Fruit fly (Drosophila melanogaster): Measurements from ENCODE around the gene CG33777.
A peak's percentile ranks its signal among the peaks of the same experiment; 100 is the strongest.

Gene CG33777

dm6 chr3L:4543034-4543806, 11.8 kb downstream of the CG33777 start (continued):
- TF ChIP-seq CG11723 (GFP tag; optimal IDR thresholded peaks at IDR 0.05): no peak
- TF ChIP-seq CG18599 (GFP tag; optimal IDR thresholded peaks at IDR 0.05): peak; percentile 78
- TF ChIP-seq lov (optimal IDR thresholded peaks at IDR 0.05): no peak
- TF ChIP-seq lov (GFP tag; IDR thresholded peaks at IDR 0.05): no peak
- no peak for TF ChIP-seq C15 (GFP tag; IDR thresholded peaks at IDR 0.05)
- TF ChIP-seq row (GFP tag; IDR thresholded peaks at IDR 0.05): peak; percentile 81
- no peak for TF ChIP-seq Abd-B (GFP tag; optimal IDR thresholded peaks at IDR 0.05)
- TF ChIP-seq Dad (GFP tag; optimal IDR thresholded peaks at IDR 0.05): peak; percentile 22
- peak; percentile 11 for TF ChIP-seq Hsf (GFP tag; optimal IDR thresholded peaks at IDR 0.05)
- TF ChIP-seq tio (GFP tag; optimal IDR thresholded peaks at IDR 0.05): no peak
- no peak; the same call in 2 of the 3 replicates for TF ChIP-seq CG2889 (GFP tag; IDR thresholded peaks at IDR 0.05)
- TF ChIP-seq CG6254 (GFP tag; optimal IDR thresholded peaks at IDR 0.05): no peak
- no peak for TF ChIP-seq disco-r (GFP tag; optimal IDR thresholded peaks at IDR 0.05)
- no peak for TF ChIP-seq Bteb2 (GFP tag; optimal IDR thresholded peaks at IDR 0.05)

DNA sequence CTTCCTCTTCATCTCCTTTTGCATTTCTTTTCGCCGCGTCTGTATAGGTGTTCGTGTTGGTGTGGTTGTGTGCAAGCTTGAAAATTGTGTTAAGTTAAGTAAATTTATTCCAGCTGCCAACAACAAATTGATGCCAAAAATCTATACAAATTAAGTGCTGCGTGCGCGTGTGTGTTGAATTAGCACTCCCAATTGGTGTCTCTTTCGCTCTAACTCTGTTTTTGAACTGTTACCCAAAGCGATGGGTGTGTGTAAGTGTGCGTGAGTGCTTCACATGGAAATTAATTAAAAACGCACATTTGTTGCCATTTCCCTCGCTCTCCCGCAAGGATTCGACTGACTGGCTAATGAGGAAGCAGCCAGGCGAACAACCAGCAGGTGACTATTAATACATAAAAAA, 12.5 kb downstream of the CG33777 start:
- TF ChIP-seq vvl (GFP tag; IDR thresholded peaks at IDR 0.05) (no peak), MESR4 (GFP tag; optimal IDR thresholded peaks at IDR 0.05) (no peak), cg (GFP tag; optimal IDR thresholded peaks at IDR 0.05) (peak; percentile 59), CG12769 (tag; optimal IDR thresholded peaks at IDR 0.05) (peak; percentile 53), inv (GFP tag; IDR thresholded peaks at IDR 0.05; ENCODE audit: partially characterized antibody) (no peak), CG7745 (tag; optimal IDR thresholded peaks at IDR 0.05) (peak; percentile 7), CG11560 (tag; IDR thresholded peaks at IDR 0.05) (no peak), CG17385 (GFP tag; optimal IDR thresholded peaks at IDR 0.05) (peak; percentile 75)

DNA sequence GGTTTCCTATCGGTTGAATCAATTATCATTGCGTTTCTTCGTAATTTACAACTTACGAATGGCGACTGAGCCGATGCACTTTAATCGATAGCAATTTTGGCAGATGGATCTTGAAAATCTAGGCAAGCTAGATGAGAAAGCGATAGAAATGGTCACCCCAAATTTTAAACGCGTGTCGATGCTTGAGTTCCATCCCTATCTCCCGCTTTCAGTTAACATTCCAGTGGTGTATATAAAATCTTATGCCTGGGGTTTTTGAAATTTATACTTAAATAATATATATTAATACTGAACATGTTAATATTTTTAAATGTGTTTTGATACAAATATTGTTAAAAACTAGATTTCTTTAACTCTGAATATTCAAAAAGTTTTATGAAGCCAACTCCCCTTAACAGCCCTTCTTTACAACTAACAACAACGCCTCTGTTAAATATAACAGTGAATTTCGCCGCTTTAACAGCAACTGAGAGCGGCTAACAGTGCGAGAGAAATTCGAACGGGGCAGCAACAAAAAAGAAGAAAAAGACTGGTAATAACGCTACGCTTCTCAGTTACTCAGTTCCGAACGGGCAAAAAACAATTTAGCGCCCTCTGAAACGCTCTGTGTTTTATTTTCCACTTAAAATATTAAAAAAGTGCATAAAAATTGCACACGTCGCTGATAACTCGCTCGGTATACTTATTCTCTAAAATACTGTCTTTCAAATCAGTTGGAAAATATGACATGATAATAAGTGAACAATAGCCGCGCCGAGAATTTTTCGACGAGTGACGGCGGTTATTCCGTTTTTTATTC, 13.3 kb downstream of the CG33777 start, which contains the start of gene CG11357:
Gene CG11357 (plus strand): TSS at position 479 of the 799 bp plus-strand sequence.
- TF ChIP-seq CG12104 (GFP tag; optimal IDR thresholded peaks at IDR 0.05): peak; percentile 92
- peak; percentile 96 for TF ChIP-seq cwo (GFP tag; optimal IDR thresholded peaks at IDR 0.05)
- TF ChIP-seq sug (tag; optimal IDR thresholded peaks at IDR 0.05): peak; percentile 98
- TF ChIP-seq CG17361 (GFP tag; IDR thresholded peaks at IDR 0.05): peak; percentile 98
- TF ChIP-seq ham (GFP tag; IDR thresholded peaks at IDR 0.05): peak; percentile 95
- TF ChIP-seq gfzf (GFP tag; optimal IDR thresholded peaks at IDR 0.05): no peak
- peak; percentile 99 for TF ChIP-seq Hmr (GFP tag; optimal IDR thresholded peaks at IDR 0.05)
- TF ChIP-seq YL-1 (GFP tag; optimal IDR thresholded peaks at IDR 0.05): peak; percentile 93
- peak; percentile 96 for TF ChIP-seq CG11696 (GFP tag; IDR thresholded peaks at IDR 0.05)
- peak; percentile 97 for TF ChIP-seq CG2889 (GFP tag; IDR thresholded peaks at IDR 0.05)
- TF ChIP-seq CG18599 (GFP tag; optimal IDR thresholded peaks at IDR 0.05): peak; percentile 99
- peak; percentile 47 for TF ChIP-seq en (GFP tag; optimal IDR thresholded peaks at IDR 0.05)
- TF ChIP-seq CG5245 (GFP tag; optimal IDR thresholded peaks at IDR 0.05): peak; percentile 86
- peak; percentile 67 for TF ChIP-seq emc (GFP tag; optimal IDR thresholded peaks at IDR 0.05)
- peak; percentile 72 for TF ChIP-seq CG16813 (GFP tag; IDR thresholded peaks at IDR 0.05; ENCODE audit: partially characterized antibody)
- peak; percentile 98 for TF ChIP-seq CG9215 (GFP tag; IDR thresholded peaks at IDR 0.05)
- TF ChIP-seq CG12769 (tag; optimal IDR thresholded peaks at IDR 0.05): peak; percentile 71
- peak; percentile 70 for TF ChIP-seq pfk (GFP tag; optimal IDR thresholded peaks at IDR 0.05)
- TF ChIP-seq CG10565 (GFP tag; optimal IDR thresholded peaks at IDR 0.05): peak; percentile 63
- TF ChIP-seq fd64A (GFP tag; optimal IDR thresholded peaks at IDR 0.05): peak; percentile 90
- peak; percentile 84 to 87 for TF ChIP-seq Trl (optimal IDR thresholded peaks at IDR 0.05)
- TF ChIP-seq Trl (GFP tag; optimal IDR thresholded peaks at IDR 0.05): peak; percentile 80
- TF ChIP-seq dm (GFP tag; optimal IDR thresholded peaks at IDR 0.05): peak; percentile 46
- TF ChIP-seq zf30C (GFP tag; optimal IDR thresholded peaks at IDR 0.05): peak; percentile 34
- peak; percentile 64 for TF ChIP-seq Ets97D (GFP tag; optimal IDR thresholded peaks at IDR 0.05)
- TF ChIP-seq GATAe (GFP tag; conservative IDR thresholded peaks at IDR 0.05): peak; percentile 98
- TF ChIP-seq gsb (GFP tag; IDR thresholded peaks at IDR 0.05): peak; percentile 98

All from whole organism, embryonic.